Fruit fly (Drosophila melanogaster) whole organism, embryonic: Measurements from ENCODE around the gene Acp76A.

Source experiments
- B-H1 ChIP-seq: fragments of 200-800 bp; sonication (Bioruptor generic); IDR thresholded peaks from 3 replicates; pipeline ENCODE4 v1.3.6; 2022; ENCODE audit warnings: missing biosample characterization, missing genetic modification characterization
- CG10321 ChIP-seq: fragments of 200-800 bp; sonication (Bioruptor generic); IDR thresholded peaks from 2 replicates; pipeline ENCODE4 v1.3.6; 2022; ENCODE audit warnings: missing biosample characterization, missing genetic modification characterization
- CG11504 ChIP-seq: fragments of 200-800 bp; sonication (Bioruptor generic); optimal IDR thresholded peaks from 3 replicates; lab custom pipeline; 2019; ENCODE audit warnings: missing biosample characterization, mild to moderate bottlenecking, missing genetic modification characterization, moderate library complexity
- CG13775 ChIP-seq: fragments of 200-800 bp; sonication (Bioruptor generic); optimal IDR thresholded peaks from 3 replicates; lab custom pipeline; 2017; ENCODE audit warnings: missing biosample characterization, mild to moderate bottlenecking, missing genetic modification characterization
- CG14014 ChIP-seq: fragments of 200-800 bp; sonication (Bioruptor generic); IDR thresholded peaks from 2 replicates; pipeline ENCODE4 v1.3.6; 2022; ENCODE audit warnings: missing biosample characterization, missing genetic modification characterization
- CG14050 ChIP-seq: fragments of 200-800 bp; sonication (Bioruptor generic); IDR thresholded peaks from 3 replicates; pipeline ENCODE4 v1.3.6; 2022; ENCODE audit warnings: missing biosample characterization, missing genetic modification characterization
- CG14965 ChIP-seq: fragments of 200-800 bp; sonication (Bioruptor generic); optimal IDR thresholded peaks from 2 replicates; lab custom pipeline; 2016; ENCODE audit warnings: missing biosample characterization, missing genetic modification characterization, borderline replicate concordance
- CG1603 ChIP-seq: fragments of 200-800 bp; sonication (Bioruptor generic); optimal IDR thresholded peaks from 2 replicates; lab custom pipeline; 2019; ENCODE audit warnings: missing biosample characterization, mild to moderate bottlenecking, missing genetic modification characterization, moderate library complexity
- CG16813 ChIP-seq: fragments of 200-800 bp; sonication (Bioruptor generic); IDR thresholded peaks from 3 replicates; pipeline ENCODE4 v1.3.6; 2022; ENCODE audit warnings: missing biosample characterization, missing genetic modification characterization; ENCODE audit not compliant: partially characterized antibody
- CG16863 ChIP-seq: fragments of 200-800 bp; sonication (Bioruptor generic); optimal IDR thresholded peaks from 3 replicates; lab custom pipeline; 2016; ENCODE audit warnings: missing biosample characterization, missing genetic modification characterization
- CG18619 ChIP-seq: fragments of 200-800 bp; sonication (Bioruptor generic); optimal IDR thresholded peaks from 3 replicates; lab custom pipeline; 2017; ENCODE audit warnings: missing biosample characterization, mild to moderate bottlenecking, missing genetic modification characterization
- CG2875 ChIP-seq: fragments of 200-800 bp; sonication (Bioruptor generic); optimal IDR thresholded peaks from 2 replicates; lab custom pipeline; 2017; ENCODE audit warnings: missing biosample characterization, mild to moderate bottlenecking, missing genetic modification characterization, missing genetic modification reagents
- CG30403 ChIP-seq: fragments of 200-800 bp; sonication (Bioruptor generic); optimal IDR thresholded peaks from 3 replicates; lab custom pipeline; 2016; ENCODE audit warnings: missing biosample characterization, missing genetic modification characterization
- CG31224 ChIP-seq: fragments of 200-800 bp; sonication (Bioruptor generic); IDR thresholded peaks from 2 replicates; pipeline ENCODE4 v1.3.6; 2022; ENCODE audit warnings: missing biosample characterization, missing genetic modification characterization
- CG3163 ChIP-seq: fragments of 200-800 bp; sonication (Bioruptor generic); optimal IDR thresholded peaks from 3 replicates; lab custom pipeline; 2016; ENCODE audit warnings: missing biosample characterization, missing genetic modification characterization
- CG32767 ChIP-seq: fragments of 200-800 bp; sonication (Bioruptor generic); IDR thresholded peaks from 2 replicates; pipeline ENCODE4 v1.3.6; 2022; ENCODE audit warnings: missing biosample characterization, missing genetic modification characterization
- CG7987 ChIP-seq: fragments of 200-800 bp; sonication (Bioruptor generic); optimal IDR thresholded peaks from 2 replicates; lab custom pipeline; 2018; ENCODE audit warnings: missing biosample characterization, mild to moderate bottlenecking, missing genetic modification characterization, moderate library complexity
- CG9797 ChIP-seq: fragments of 200-800 bp; sonication (Bioruptor generic); optimal IDR thresholded peaks from 3 replicates; lab custom pipeline; 2018; ENCODE audit warnings: missing biosample characterization, mild to moderate bottlenecking, missing genetic modification characterization
- CrebB ChIP-seq: fragments of 200-800 bp; sonication (Bioruptor generic); optimal IDR thresholded peaks from 3 replicates; lab custom pipeline; 2018; ENCODE audit warnings: missing biosample characterization, mild to moderate bottlenecking, missing genetic modification characterization
- E2f2 ChIP-seq: fragments of 200-800 bp; sonication (Bioruptor generic); IDR thresholded peaks from 2 replicates; pipeline ENCODE4 v1.3.6; 2022; ENCODE audit warnings: missing biosample characterization, missing genetic modification characterization
- Elba2 ChIP-seq: fragments of 200-800 bp; sonication (Bioruptor generic); optimal IDR thresholded peaks from 3 replicates; lab custom pipeline; 2016; ENCODE audit warnings: missing biosample characterization, missing genetic modification characterization
- Ets65A ChIP-seq: fragments of 200-800 bp; sonication (Bioruptor generic); peaks from one replicate; lab custom pipeline; 2016; ENCODE audit warnings: missing biosample characterization, missing genetic modification characterization
- Hsf ChIP-seq: fragments of 200-800 bp; sonication (Bioruptor generic); optimal IDR thresholded peaks from 3 replicates; lab custom pipeline; 2016; ENCODE audit warnings: missing biosample characterization, missing genetic modification characterization
- Meics ChIP-seq: fragments of 200-800 bp; sonication (Bioruptor generic); optimal IDR thresholded peaks from 2 replicates; lab custom pipeline; 2017; ENCODE audit warnings: missing biosample characterization, mild to moderate bottlenecking, missing genetic modification characterization
- Nf-YB ChIP-seq: fragments of 200-800 bp; sonication (Bioruptor generic); optimal IDR thresholded peaks from 3 replicates; lab custom pipeline; 2019; ENCODE audit warnings: missing biosample characterization, mild to moderate bottlenecking, missing genetic modification characterization, moderate library complexity
- Tbp ChIP-seq: fragments of >200 bp; optimal IDR thresholded peaks from 2 replicates; lab custom pipeline; 2018; ENCODE audit warnings: missing biosample characterization, missing genetic modification characterization
- ash1 ChIP-seq: fragments of 200-800 bp; sonication (Bioruptor generic); optimal IDR thresholded peaks from 2 replicates; lab custom pipeline; 2018; ENCODE audit warnings: missing biosample characterization, mild to moderate bottlenecking, missing genetic modification characterization
- bowl ChIP-seq: fragments of 200-800 bp; sonication (Bioruptor generic); IDR thresholded peaks from 2 replicates; pipeline ENCODE4 v1.3.6; 2022; ENCODE audit warnings: missing biosample characterization, missing genetic modification characterization
- br ChIP-seq: fragments of >200 bp; optimal IDR thresholded peaks from 2 replicates; lab custom pipeline; 2017
- cato ChIP-seq: fragments of 200-800 bp; sonication (Bioruptor generic); optimal IDR thresholded peaks from 2 replicates; lab custom pipeline; 2016; ENCODE audit warnings: missing biosample characterization, missing genetic modification characterization, borderline replicate concordance
- corto ChIP-seq: fragments of 200-800 bp; sonication (Bioruptor generic); optimal IDR thresholded peaks from 2 replicates; lab custom pipeline; 2016; ENCODE audit warnings: missing biosample characterization, mild to moderate bottlenecking, missing genetic modification characterization, moderate library complexity
- dati ChIP-seq: fragments of 200-800 bp; sonication (Bioruptor generic); IDR thresholded peaks from 2 replicates; pipeline ENCODE4 v1.3.6; 2022; ENCODE audit warnings: missing biosample characterization, missing genetic modification characterization
- dmrt99B ChIP-seq: fragments of 200-800 bp; sonication (Bioruptor generic); optimal IDR thresholded peaks from 2 replicates; lab custom pipeline; 2018; ENCODE audit warnings: missing biosample characterization, mild to moderate bottlenecking, missing genetic modification characterization, moderate library complexity
- dpn ChIP-seq, 2 experiments: fragments of 200-800 bp; sonication (Bioruptor generic); optimal IDR thresholded peaks; 3 replicates each; lab custom pipeline; 2016; ENCODE audit warnings: missing biosample characterization in 2 of 2, missing genetic modification characterization in 2 of 2
- ems ChIP-seq: fragments of 200-800 bp; sonication (Bioruptor generic); optimal IDR thresholded peaks from 3 replicates; lab custom pipeline; 2016; ENCODE audit warnings: missing biosample characterization, missing genetic modification characterization
- en ChIP-seq: fragments of 200-800 bp; sonication (Bioruptor generic); optimal IDR thresholded peaks from 2 replicates; lab custom pipeline; 2016; ENCODE audit warnings: missing biosample characterization, missing genetic modification characterization
- fru ChIP-seq: fragments of >200 bp; optimal IDR thresholded peaks from 2 replicates; lab custom pipeline; 2017
- gro ChIP-seq: fragments of 200-800 bp; sonication (Bioruptor generic); optimal IDR thresholded peaks from 2 replicates; lab custom pipeline; 2016; ENCODE audit warnings: missing biosample characterization, missing genetic modification characterization
- ken ChIP-seq: fragments of 200-800 bp; sonication (Bioruptor generic); IDR thresholded peaks from 3 replicates; pipeline ENCODE4 v1.3.6; 2022; ENCODE audit warnings: missing biosample characterization, missing genetic modification characterization
- lab ChIP-seq: fragments of 200-800 bp; sonication (Bioruptor generic); optimal IDR thresholded peaks from 3 replicates; lab custom pipeline; 2017; ENCODE audit warnings: missing biosample characterization, missing genetic modification characterization, mild to moderate bottlenecking, moderate library complexity, missing genetic modification reagents
- lbe ChIP-seq: fragments of 200-800 bp; sonication (Bioruptor generic); optimal IDR thresholded peaks from 2 replicates; lab custom pipeline; 2016; ENCODE audit warnings: missing biosample characterization, mild to moderate bottlenecking, missing genetic modification characterization
- mirr ChIP-seq: fragments of 200-800 bp; sonication (Bioruptor generic); optimal IDR thresholded peaks from 3 replicates; lab custom pipeline; 2018; ENCODE audit warnings: missing biosample characterization, mild to moderate bottlenecking, missing genetic modification characterization
- nom ChIP-seq: fragments of 200-800 bp; sonication (Bioruptor generic); optimal IDR thresholded peaks from 2 replicates; lab custom pipeline; 2017; ENCODE audit warnings: missing biosample characterization, missing genetic modification characterization, mild to moderate bottlenecking, moderate library complexity, missing genetic modification reagents
- rib ChIP-seq: fragments of 200-800 bp; sonication (Bioruptor generic); IDR thresholded peaks from 2 replicates; pipeline ENCODE4 v1.3.6; 2022; ENCODE audit warnings: missing biosample characterization, missing genetic modification characterization
- run ChIP-seq: fragments of 200-800 bp; sonication (Bioruptor generic); optimal IDR thresholded peaks from 3 replicates; lab custom pipeline; 2018; ENCODE audit warnings: missing biosample characterization, mild to moderate bottlenecking, missing genetic modification characterization
- sr ChIP-seq: fragments of 200-800 bp; sonication (Bioruptor generic); IDR thresholded peaks from 3 replicates; pipeline ENCODE4 v1.3.6; 2022; ENCODE audit warnings: missing biosample characterization, missing genetic modification characterization
- tin ChIP-seq: fragments of 200-800 bp; sonication (Bioruptor generic); optimal IDR thresholded peaks from 3 replicates; lab custom pipeline; 2016; ENCODE audit warnings: missing biosample characterization, missing genetic modification characterization
- twi ChIP-seq: fragments of 200-800 bp; optimal IDR thresholded peaks from 2 replicates; lab custom pipeline; 2019; ENCODE audit warnings: missing biosample characterization, mild to moderate bottlenecking, missing genetic modification characterization, moderate library complexity
- usp ChIP-seq: fragments of >200 bp; optimal IDR thresholded peaks from 2 replicates; lab custom pipeline; 2017; ENCODE audit warnings: missing biosample characterization, missing genetic modification characterization
- vvl ChIP-seq: fragments of 200-800 bp; sonication (Bioruptor generic); IDR thresholded peaks from 2 replicates; pipeline ENCODE4 v1.3.6; 2022; ENCODE audit warnings: missing biosample characterization, missing genetic modification characterization

The Acp76A gene

dm6 chr3L:19086364-19087200, 34.8 kb upstream of the Acp76A start, which contains the start of gene Mkp3 (continued):
- TF ChIP-seq CG18619 (GFP tag; lab: Kevin White, UChicago) (peak; percentile 90), CG9797 (GFP tag; lab: Kevin White, UChicago) (no peak), ken (GFP tag; lab: Robert Waterston, UW) (peak; percentile 80), sr (GFP tag; lab: Robert Waterston, UW) (peak; percentile 31; the same call in 1 of the 3 replicates), gro (GFP tag; lab: Kevin White, UChicago) (no peak), Elba2 (GFP tag; lab: Kevin White, UChicago) (no peak), mirr (GFP tag; lab: Kevin White, UChicago) (peak; percentile 13), run (tag; lab: Kevin White, UChicago) (peak; percentile 83), cato (GFP tag; lab: Kevin White, UChicago) (peak; percentile 31), rib (GFP tag; lab: Robert Waterston, UW) (no peak; the same call in 1 of the 2 replicates), dpn (GFP tag; optimal IDR thresholded peaks at IDR 0.05; lab: Kevin White, UChicago) (peak; percentile 19 to 82), dati (GFP tag; lab: Robert Waterston, UW) (peak; percentile 53; the same call in 1 of the 2 replicates), CG11504 (tag; lab: Kevin White, UChicago) (peak; percentile 91), nom (GFP tag; lab: Kevin White, UChicago) (peak; percentile 84), CG31224 (GFP tag; lab: Robert Waterston, UW) (peak; percentile 84), CG3163 (GFP tag; lab: Kevin White, UChicago) (no peak), CG16863 (GFP tag; lab: Kevin White, UChicago) (no peak), CG10321 (peak; percentile 62; the same call in 1 of the 2 replicates), dmrt99B (peak; percentile 92), ems (GFP tag; lab: Kevin White, UChicago) (peak; percentile 5), CG14965 (GFP tag; lab: Kevin White, UChicago) (no peak), ash1 (GFP tag; lab: Kevin White, UChicago) (no peak), Tbp (peak; percentile 63), CrebB (peak; percentile 83), CG1603 (tag; lab: Kevin White, UChicago) (no peak), twi (peak; percentile 70), fru (no peak), Ets65A (GFP tag; lab: Kevin White, UChicago) (peak; percentile 43), CG32767 (GFP tag; lab: Robert Waterston, UW) (peak; percentile 95), usp (GFP tag; lab: Kevin White, UChicago) (no peak), tin (GFP tag; lab: Kevin White, UChicago) (peak; percentile 48), lab (GFP tag; lab: Kevin White, UChicago) (peak; percentile 97), br (lab: Kevin White, UChicago) (no peak), bowl (GFP tag; lab: Robert Waterston, UW) (peak; percentile 61), Hsf (GFP tag; lab: Kevin White, UChicago) (peak; percentile 34), E2f2 (GFP tag; lab: Robert Waterston, UW) (peak; percentile 74), Meics (GFP tag; lab: Kevin White, UChicago) (peak; percentile 96), CG30403 (GFP tag; lab: Kevin White, UChicago) (peak; percentile 85), CG14014 (GFP tag; lab: Robert Waterston, UW) (peak; percentile 91), lbe (GFP tag; lab: Kevin White, UChicago) (peak; percentile 63), corto (GFP tag; lab: Kevin White, UChicago) (peak; percentile 59), en (GFP tag; lab: Kevin White, UChicago) (no peak), CG7987 (GFP tag; lab: Kevin White, UChicago) (peak; percentile 26), CG13775 (GFP tag; lab: Kevin White, UChicago) (peak; percentile 90), vvl (GFP tag; lab: Robert Waterston, UW) (peak; percentile 94), CG14050 (peak; percentile 83), Nf-YB (GFP tag; lab: Kevin White, UChicago) (peak; percentile 77), B-H1 (GFP tag; lab: Robert Waterston, UW) (peak; percentile 79; the same call in 2 of the 3 replicates), CG16813 (GFP tag; lab: Robert Waterston, UW) (no peak), CG2875 (peak; percentile 58)
